Fruit fly (Drosophila melanogaster): Measurements from ENCODE around the gene CG42714.

DNA sequence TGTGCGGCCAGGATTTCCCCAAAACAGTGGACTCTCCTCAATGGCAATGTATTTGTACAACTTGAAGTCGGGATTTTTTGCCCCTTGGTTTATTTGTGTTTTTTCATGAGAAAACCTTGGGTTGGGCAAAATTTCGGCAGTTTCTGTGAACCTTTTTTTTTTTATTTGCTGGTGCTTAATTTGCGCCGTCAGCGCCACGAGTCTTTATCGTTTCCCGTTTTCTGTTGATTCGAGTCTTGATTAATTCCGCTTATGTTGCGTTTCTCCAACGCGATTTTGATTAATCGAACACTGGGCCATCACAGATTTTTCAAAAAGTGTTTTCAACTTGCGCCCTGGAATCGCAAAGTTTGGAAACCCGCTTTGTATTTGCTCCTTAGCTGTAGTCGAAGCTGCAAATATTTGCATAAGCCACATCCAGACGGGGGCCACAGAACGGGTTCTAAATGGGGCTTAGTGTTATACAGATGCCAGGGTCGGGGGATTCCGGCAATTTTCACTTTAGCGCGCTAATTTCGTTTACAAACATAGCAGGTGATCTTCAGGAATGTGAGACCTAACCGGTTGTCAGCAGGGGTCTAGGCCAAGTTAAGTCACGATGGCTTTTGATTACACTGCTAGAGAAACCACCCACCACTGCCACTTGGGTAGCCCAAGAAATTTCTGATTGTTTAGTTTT is 20.7 kb upstream of the CG42714 start:
- TF ChIP-seq CG8478 (optimal IDR thresholded peaks at IDR 0.05) (no peak), CTCF (optimal IDR thresholded peaks at IDR 0.05) (no peak)
